Fruit fly (Drosophila melanogaster) whole organism, wandering third instar larva: ENCODE results near the gene CG13931.

Source experiments
- CG9705 ChIP-seq: fragments of 200-800 bp; sonication (Bioruptor generic); optimal IDR thresholded peaks from 2 replicates; lab custom pipeline; 2018; ENCODE audit warnings: missing biosample characterization, mild to moderate bottlenecking, missing genetic modification characterization
- Hr78 ChIP-seq: fragments of >200 bp; optimal IDR thresholded peaks from 2 replicates; lab custom pipeline; 2017; ENCODE audit warnings: missing biosample characterization, missing genetic modification characterization
- foxo ChIP-seq, 2 experiments: fragments of 200-800 bp; sonication (Bioruptor generic); optimal IDR thresholded peaks; 2 replicates in 1 of 2; 3 replicates in 1 of 2; lab custom pipeline; 2016 to 2017; ENCODE audit warnings: missing biosample characterization in 2 of 2, missing genetic modification characterization in 2 of 2
- lola ChIP-seq: fragments of >200 bp; optimal IDR thresholded peaks from 2 replicates; lab custom pipeline; 2017; ENCODE audit warnings: missing biosample characterization, missing genetic modification characterization
- psq ChIP-seq: fragments of 200-800 bp; sonication (Bioruptor generic); optimal IDR thresholded peaks from 3 replicates; lab custom pipeline; 2017; ENCODE audit warnings: missing biosample characterization, mild to moderate bottlenecking, missing genetic modification characterization, moderate library complexity

DNA sequence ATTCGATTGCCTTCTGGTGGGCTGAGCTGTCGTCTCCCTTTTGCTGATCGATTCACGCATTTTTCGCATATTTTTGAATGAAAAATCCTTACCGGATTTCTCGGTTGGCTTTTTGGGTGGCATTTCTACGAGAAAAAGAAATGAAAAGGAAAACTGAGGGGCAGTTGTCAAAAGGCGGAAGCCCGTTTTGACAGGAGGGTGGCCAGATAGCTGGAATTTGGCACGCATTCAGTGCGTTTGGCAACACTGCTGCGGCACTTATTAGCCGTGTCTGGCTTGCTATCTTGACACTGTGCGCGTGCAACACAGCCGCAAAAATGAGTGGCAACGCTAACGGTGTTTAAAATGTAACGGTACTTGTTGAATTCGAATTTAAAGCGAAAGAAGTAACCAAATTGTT is 33.7 kb downstream of the CG13931 start, which contains the start of gene RpL23A:
- TF ChIP-seq Hr78 (GFP tag; lab: Kevin White, UChicago) (no peak), psq (GFP tag; lab: Kevin White, UChicago) (peak; percentile 84), CG9705 (GFP tag; lab: Kevin White, UChicago) (peak; percentile 94), lola (no peak), foxo (GFP tag; optimal IDR thresholded peaks at IDR 0.05; lab: Kevin White, UChicago) (peak in 1 of 2 experiments; percentile 91)
